Worm (Caenorhabditis elegans) whole organism, L2 larva: ENCODE data around the gene T28A11.19.

Experiments used
- alr-1 ChIP-seq: fragments of 150-350 bp; optimal IDR thresholded peaks from 2 replicates; lab custom pipeline; 2014; ENCODE audit warnings: missing biosample characterization, missing genetic modification characterization
- ceh-82 ChIP-seq: fragments of 150-350 bp; optimal IDR thresholded peaks from 2 replicates; lab custom pipeline; 2014; ENCODE audit warnings: missing biosample characterization, missing genetic modification characterization
- elt-3 ChIP-seq: sonication (generic microtip); optimal IDR thresholded peaks from 2 replicates; lab custom pipeline; 2017; ENCODE audit warnings: missing biosample characterization, missing genetic modification characterization
- lin-11 ChIP-seq: fragments of 150-350 bp; sonication (generic microtip); optimal IDR thresholded peaks from 2 replicates; lab custom pipeline; 2014; ENCODE audit warnings: missing biosample characterization, missing genetic modification characterization, inconsistent platforms, mixed read lengths
- nhr-11 ChIP-seq: fragments of 150-350 bp; optimal IDR thresholded peaks from 2 replicates; lab custom pipeline; 2014; ENCODE audit warnings: missing biosample characterization, missing genetic modification characterization
- nhr-237 ChIP-seq: fragments of 150-350 bp; optimal IDR thresholded peaks from 2 replicates; lab custom pipeline; 2014; ENCODE audit warnings: missing biosample characterization, missing genetic modification characterization
- snpc-4 ChIP-seq: fragments of 150-350 bp; optimal IDR thresholded peaks from 2 replicates; lab custom pipeline; 2014; ENCODE audit warnings: missing biosample characterization, missing genetic modification characterization
- unc-62 ChIP-seq: fragments of 150-350 bp; optimal IDR thresholded peaks from 2 replicates; lab custom pipeline; 2014; ENCODE audit warnings: missing biosample characterization, missing genetic modification reagents, missing genetic modification characterization

DNA sequence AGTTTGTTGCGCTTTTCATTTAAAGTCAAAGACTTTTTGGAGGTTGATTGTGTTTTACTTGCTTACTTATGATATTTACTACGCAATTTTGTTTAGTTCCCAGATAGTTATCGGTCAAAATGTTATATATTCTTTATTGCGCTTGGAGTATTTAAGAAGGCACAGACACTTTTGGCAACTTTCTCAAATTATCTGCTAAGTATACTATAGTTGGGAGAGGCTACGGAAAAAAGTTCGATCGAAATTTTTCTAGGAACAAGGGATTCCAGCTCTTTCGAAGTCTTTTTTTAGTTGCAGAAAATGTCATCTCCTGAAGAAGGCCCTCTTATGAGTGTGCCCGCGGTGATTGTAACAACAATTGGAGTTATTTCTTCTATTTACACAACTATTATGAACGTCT lies 9.2 kb downstream of the T28A11.19 start, which contains the start of gene srbc-5:
- TF ChIP-seq alr-1 (tag; lab: Kevin White, UChicago): no peak
- TF ChIP-seq elt-3 (tag; lab: Kevin White, UChicago): no peak
- no peak for TF ChIP-seq nhr-237
- no peak for TF ChIP-seq nhr-11 (tag; lab: Kevin White, UChicago)
- no peak for TF ChIP-seq lin-11 (tag; lab: Kevin White, UChicago)
- no peak for TF ChIP-seq snpc-4 (tag; lab: Kevin White, UChicago)
- no peak for TF ChIP-seq ceh-82
- no peak for TF ChIP-seq unc-62 (GFP tag; lab: Kevin White, UChicago)
